Fruit fly (Drosophila melanogaster) whole organism, embryonic: ENCODE results near the gene CG6843.

Experiments
- Adf1 ChIP-seq: fragments of 200-800 bp; sonication (Bioruptor generic); IDR thresholded peaks from 2 replicates; pipeline ENCODE4 v1.3.6; 2022; ENCODE audit warnings: missing biosample characterization, missing genetic modification characterization
- CG11695 ChIP-seq: fragments of 200-800 bp; sonication (Bioruptor generic); IDR thresholded peaks from 3 replicates; pipeline ENCODE4 v1.3.6; 2022; ENCODE audit warnings: missing biosample characterization, missing genetic modification characterization
- CG12236 ChIP-seq: fragments of 200-800 bp; sonication (Bioruptor generic); optimal IDR thresholded peaks from 2 replicates; lab custom pipeline; 2016; ENCODE audit warnings: missing biosample characterization, missing genetic modification characterization
- CG12769 ChIP-seq: fragments of 200-800 bp; sonication (Bioruptor generic); optimal IDR thresholded peaks from 2 replicates; lab custom pipeline; 2019; ENCODE audit warnings: missing biosample characterization, mild to moderate bottlenecking, missing genetic modification characterization, moderate library complexity
- CG17568 ChIP-seq: fragments of 200-800 bp; sonication (Bioruptor generic); optimal IDR thresholded peaks from 2 replicates; lab custom pipeline; 2018; ENCODE audit warnings: missing biosample characterization, mild to moderate bottlenecking, missing genetic modification characterization, moderate library complexity
- CG1832 ChIP-seq: fragments of 200-800 bp; sonication (Bioruptor generic); optimal IDR thresholded peaks from 2 replicates; lab custom pipeline; 2017; ENCODE audit warnings: missing biosample characterization, mild to moderate bottlenecking, missing genetic modification characterization, inconsistent platforms
- CG18764 ChIP-seq: fragments of 200-800 bp; sonication (Bioruptor generic); optimal IDR thresholded peaks from 3 replicates; lab custom pipeline; 2016; ENCODE audit warnings: missing biosample characterization, missing genetic modification characterization
- CG2678 ChIP-seq: fragments of 200-800 bp; sonication (Bioruptor generic); optimal IDR thresholded peaks from 3 replicates; lab custom pipeline; 2019; ENCODE audit warnings: missing biosample characterization, mild to moderate bottlenecking, missing genetic modification characterization, moderate library complexity
- CG2889 ChIP-seq: fragments of 200-800 bp; sonication (Bioruptor generic); IDR thresholded peaks from 3 replicates; pipeline ENCODE4 v1.3.6; 2022; ENCODE audit warnings: missing biosample characterization, missing genetic modification characterization
- CG31388 ChIP-seq: fragments of 200-800 bp; sonication (Bioruptor generic); optimal IDR thresholded peaks from 2 replicates; lab custom pipeline; 2016; ENCODE audit warnings: missing biosample characterization, missing genetic modification characterization
- CG3726 ChIP-seq: fragments of 200-800 bp; sonication (Bioruptor generic); IDR thresholded peaks from 3 replicates; pipeline ENCODE4, ENCODE4 v1.3.6; 2022; ENCODE audit warnings: missing biosample characterization, missing genetic modification characterization
- CG3838 ChIP-seq: fragments of 200-800 bp; sonication (Bioruptor generic); optimal IDR thresholded peaks from 3 replicates; lab custom pipeline; 2016; ENCODE audit warnings: missing biosample characterization, missing genetic modification characterization
- CG42726 ChIP-seq: fragments of 200-800 bp; sonication (Bioruptor generic); IDR thresholded peaks from 2 replicates; pipeline ENCODE4 v1.3.6; 2022; ENCODE audit warnings: missing biosample characterization, missing genetic modification characterization; ENCODE audit not compliant: partially characterized antibody
- CG4360 ChIP-seq: fragments of 200-800 bp; sonication (Bioruptor generic); IDR thresholded peaks from 2 replicates; pipeline ENCODE4 v1.3.6; 2022; ENCODE audit warnings: missing biosample characterization, missing genetic modification characterization
- CG5953 ChIP-seq: fragments of 200-800 bp; sonication (Bioruptor generic); IDR thresholded peaks from 2 replicates; pipeline ENCODE4 v1.3.6; 2022; ENCODE audit warnings: missing biosample characterization, missing genetic modification characterization
- CG6272 ChIP-seq: fragments of 200-800 bp; sonication (Bioruptor generic); IDR thresholded peaks from 2 replicates; pipeline ENCODE4 v1.3.6; 2022; ENCODE audit warnings: missing biosample characterization, missing genetic modification characterization
- CG7372 ChIP-seq: fragments of 200-800 bp; sonication (Bioruptor generic); IDR thresholded peaks from 2 replicates; pipeline ENCODE4 v1.3.6; 2022; ENCODE audit warnings: missing biosample characterization, missing genetic modification characterization
- CG7556 ChIP-seq: fragments of 200-800 bp; sonication (Bioruptor generic); optimal IDR thresholded peaks from 2 replicates; lab custom pipeline; 2017; ENCODE audit warnings: missing biosample characterization, mild to moderate bottlenecking, missing genetic modification characterization
- CG7963 ChIP-seq: fragments of 200-800 bp; sonication (Bioruptor generic); IDR thresholded peaks from 3 replicates; pipeline ENCODE4 v1.3.6; 2022; ENCODE audit warnings: missing biosample characterization, missing genetic modification characterization; ENCODE audit not compliant: partially characterized antibody
- CG8281 ChIP-seq: fragments of 200-800 bp; sonication (Bioruptor generic); optimal IDR thresholded peaks from 2 replicates; lab custom pipeline; 2018; ENCODE audit warnings: missing biosample characterization, mild to moderate bottlenecking, missing genetic modification characterization, moderate library complexity
- CG9215 ChIP-seq: fragments of 200-800 bp; sonication (Bioruptor generic); IDR thresholded peaks from 2 replicates; pipeline ENCODE4 v1.3.6; 2022; ENCODE audit warnings: missing biosample characterization, missing genetic modification characterization
- CkIIα-i1 ChIP-seq: fragments of 200-800 bp; sonication (Bioruptor generic); IDR thresholded peaks from 2 replicates; pipeline ENCODE4 v1.3.6; 2022; ENCODE audit warnings: missing biosample characterization, missing genetic modification characterization
- Dek ChIP-seq: fragments of 200-800 bp; sonication (Bioruptor generic); optimal IDR thresholded peaks from 3 replicates; lab custom pipeline; 2019; ENCODE audit warnings: missing biosample characterization, mild to moderate bottlenecking, missing genetic modification characterization, moderate library complexity
- Dref ChIP-seq: fragments of 200-800 bp; sonication (Bioruptor generic); IDR thresholded peaks from 2 replicates; pipeline ENCODE4 v1.3.6; 2022; ENCODE audit warnings: missing biosample characterization, missing genetic modification characterization
- E2f1 ChIP-seq: fragments of 200-800 bp; sonication (Bioruptor generic); IDR thresholded peaks from 2 replicates; pipeline ENCODE4 v1.3.6; 2022; ENCODE audit warnings: missing biosample characterization, missing genetic modification characterization
- Fer2 ChIP-seq: fragments of 200-800 bp; sonication (Bioruptor generic); optimal IDR thresholded peaks from 2 replicates; lab custom pipeline; 2018; ENCODE audit warnings: missing biosample characterization, mild to moderate bottlenecking, missing genetic modification characterization, moderate library complexity
- Hr78 ChIP-seq, 2 experiments: fragments of 200-800 bp in 1 of 2; fragments of >200 bp in 1 of 2; sonication (Bioruptor generic) in 1 of 2; optimal IDR thresholded peaks; 2 replicates each; lab custom pipeline; 2017 to 2019; ENCODE audit warnings: missing biosample characterization in 2 of 2, missing genetic modification characterization in 2 of 2, mild to moderate bottlenecking in 1 of 2, moderate library complexity in 1 of 2
- Max ChIP-seq: fragments of 200-800 bp; sonication (Bioruptor generic); optimal IDR thresholded peaks from 2 replicates; lab custom pipeline; 2016; ENCODE audit warnings: missing biosample characterization, mild to moderate bottlenecking, missing genetic modification characterization
- Pdp1 ChIP-seq, 2 experiments: fragments of 200-800 bp; sonication (Bioruptor generic); optimal IDR thresholded peaks; 3 replicates each; lab custom pipeline; 2016; ENCODE audit warnings: missing biosample characterization in 2 of 2, missing genetic modification characterization in 2 of 2, mild to moderate bottlenecking in 1 of 2, moderate library complexity in 1 of 2
- Poxn ChIP-seq: fragments of 200-800 bp; sonication (Bioruptor generic); IDR thresholded peaks from 2 replicates; pipeline ENCODE4 v1.3.6; 2022; ENCODE audit warnings: missing biosample characterization, missing genetic modification characterization
- TFAM ChIP-seq: fragments of 200-800 bp; sonication (Bioruptor generic); optimal IDR thresholded peaks from 2 replicates; lab custom pipeline; 2017; ENCODE audit warnings: missing biosample characterization, missing genetic modification characterization, inconsistent platforms
- Vsx1 ChIP-seq: fragments of 200-800 bp; sonication (Bioruptor generic); optimal IDR thresholded peaks from 2 replicates; lab custom pipeline; 2017; ENCODE audit warnings: missing biosample characterization, mild to moderate bottlenecking, missing genetic modification characterization, missing genetic modification reagents
- Xbp1 ChIP-seq: fragments of 200-800 bp; sonication (Bioruptor generic); optimal IDR thresholded peaks from 3 replicates; lab custom pipeline; 2016; ENCODE audit warnings: missing biosample characterization, mild to moderate bottlenecking, missing genetic modification characterization
- ash1 ChIP-seq: fragments of 200-800 bp; sonication (Bioruptor generic); optimal IDR thresholded peaks from 2 replicates; lab custom pipeline; 2018; ENCODE audit warnings: missing biosample characterization, mild to moderate bottlenecking, missing genetic modification characterization
- cad ChIP-seq: fragments of >200 bp; optimal IDR thresholded peaks from 2 replicates; lab custom pipeline; 2017; ENCODE audit warnings: missing biosample characterization, missing genetic modification characterization
- cato ChIP-seq: fragments of 200-800 bp; sonication (Bioruptor generic); optimal IDR thresholded peaks from 2 replicates; lab custom pipeline; 2016; ENCODE audit warnings: missing biosample characterization, missing genetic modification characterization, borderline replicate concordance
- cg ChIP-seq: fragments of 200-800 bp; sonication (Bioruptor generic); optimal IDR thresholded peaks from 3 replicates; lab custom pipeline; 2019; ENCODE audit warnings: missing biosample characterization, mild to moderate bottlenecking, missing genetic modification characterization, moderate library complexity
- ci ChIP-seq: fragments of 200-800 bp; sonication (Bioruptor generic); IDR thresholded peaks from 3 replicates; pipeline ENCODE4 v1.3.6; 2022; ENCODE audit warnings: missing biosample characterization, missing genetic modification characterization
- corto ChIP-seq: fragments of 200-800 bp; sonication (Bioruptor generic); optimal IDR thresholded peaks from 2 replicates; lab custom pipeline; 2016; ENCODE audit warnings: missing biosample characterization, mild to moderate bottlenecking, missing genetic modification characterization, moderate library complexity
- gsb-n ChIP-seq: fragments of 200-800 bp; sonication (Bioruptor generic); optimal IDR thresholded peaks from 3 replicates; lab custom pipeline; 2018; ENCODE audit warnings: missing biosample characterization, mild to moderate bottlenecking, missing genetic modification characterization
- luna ChIP-seq: fragments of 200-800 bp; sonication (Bioruptor generic); optimal IDR thresholded peaks from 2 replicates; lab custom pipeline; 2016; ENCODE audit warnings: missing biosample characterization, missing genetic modification characterization
- mld ChIP-seq: fragments of 200-800 bp; sonication (Bioruptor generic); IDR thresholded peaks from 3 replicates; pipeline ENCODE4 v1.3.6; 2022; ENCODE audit warnings: missing biosample characterization, missing genetic modification characterization; ENCODE audit not compliant: partially characterized antibody
- otp ChIP-seq: fragments of 200-800 bp; sonication (Bioruptor generic); IDR thresholded peaks from 3 replicates; pipeline ENCODE4, ENCODE4 v1.3.6; 2022; ENCODE audit warnings: missing biosample characterization, missing genetic modification characterization
- psq ChIP-seq: fragments of 200-800 bp; sonication (Bioruptor generic); optimal IDR thresholded peaks from 2 replicates; lab custom pipeline; 2017; ENCODE audit warnings: missing biosample characterization, missing genetic modification characterization
- seq ChIP-seq: fragments of 200-800 bp; sonication (Bioruptor generic); IDR thresholded peaks from 2 replicates; pipeline ENCODE4 v1.3.6; 2022; ENCODE audit warnings: missing biosample characterization, missing genetic modification characterization
- stwl ChIP-seq: fragments of 200-800 bp; sonication (Bioruptor generic); optimal IDR thresholded peaks from 3 replicates; lab custom pipeline; 2018; ENCODE audit warnings: missing biosample characterization, mild to moderate bottlenecking, missing genetic modification characterization, moderate library complexity
- wor ChIP-seq: fragments of 200-800 bp; sonication (Bioruptor generic); IDR thresholded peaks from 2 replicates; pipeline ENCODE4 v1.3.6; 2022; ENCODE audit warnings: missing biosample characterization, missing genetic modification characterization
- z ChIP-seq: fragments of 200-800 bp; sonication (Bioruptor generic); IDR thresholded peaks from 3 replicates; pipeline ENCODE4 v1.3.6; 2022; ENCODE audit warnings: missing biosample characterization, missing genetic modification characterization

Gene CG6843

dm6 chr3L:18890283-18891175, 10.9 kb upstream of the CG6843 start, which contains the start of gene CG3961 (continued):
- peak; percentile 93 for TF ChIP-seq CG18764 (GFP tag; lab: Kevin White, UChicago)
- peak; percentile 43 for TF ChIP-seq stwl (tag; lab: Kevin White, UChicago)
- TF ChIP-seq Vsx1 (GFP tag; lab: Kevin White, UChicago) = peak; percentile 94
- peak; percentile 59 for TF ChIP-seq luna (GFP tag; lab: Kevin White, UChicago)
- TF ChIP-seq cg (GFP tag; lab: Kevin White, UChicago) = no peak
- TF ChIP-seq CG31388 = peak; percentile 81
- 0 out of 3 replicates have a peak, but pooled peaks have one; percentile 10 for TF ChIP-seq z (GFP tag; lab: Robert Waterston, UW)
- no peak for TF ChIP-seq CG7963 (GFP tag; lab: Robert Waterston, UW)
- TF ChIP-seq wor = peak; percentile 95
- peak; percentile 93 for TF ChIP-seq Dek (tag; lab: Kevin White, UChicago)
- TF ChIP-seq CG42726 (GFP tag; lab: Robert Waterston, UW) = no peak
- TF ChIP-seq otp (GFP tag; lab: Robert Waterston, UW) = 0 out of 3 replicates have a peak, but pooled peaks have one; percentile 63
- TF ChIP-seq CG2678 = peak; percentile 99
- no peak for TF ChIP-seq ash1 (GFP tag; lab: Kevin White, UChicago)
- peak; percentile 98 for TF ChIP-seq Xbp1 (GFP tag; lab: Kevin White, UChicago)
- TF ChIP-seq gsb-n = peak; percentile 98
- peak; percentile 89 for TF ChIP-seq seq (GFP tag; lab: Robert Waterston, UW)
- peak; percentile 100 for TF ChIP-seq CG7556
- no peak for TF ChIP-seq Dref
- peak; percentile 62 for TF ChIP-seq CG4360 (GFP tag; lab: Robert Waterston, UW)
- peak; percentile 87 for TF ChIP-seq corto (GFP tag; lab: Kevin White, UChicago)
- peak; percentile 90; the same call in 1 of the 3 replicates for TF ChIP-seq CG3726 (GFP tag; lab: Robert Waterston, UW)
- peak in 1 of 2 experiments; percentile 96 for TF ChIP-seq Hr78 (GFP tag; optimal IDR thresholded peaks at IDR 0.05; lab: Kevin White, UChicago)
- TF ChIP-seq TFAM (GFP tag; lab: Kevin White, UChicago) = peak; percentile 88
- peak; percentile 91 for TF ChIP-seq CG8281 (tag; lab: Kevin White, UChicago)
- TF ChIP-seq E2f1 (GFP tag; lab: Robert Waterston, UW) = peak; percentile 90
- TF ChIP-seq ci (GFP tag; lab: Robert Waterston, UW) = peak; percentile 88
- TF ChIP-seq CG17568 (GFP tag; lab: Kevin White, UChicago) = peak; percentile 92
- TF ChIP-seq Pdp1 (GFP tag; optimal IDR thresholded peaks at IDR 0.05; lab: Kevin White, UChicago) = peak; percentile 88 to 89
- peak; percentile 96 for TF ChIP-seq Max (GFP tag; lab: Kevin White, UChicago)
- TF ChIP-seq CG6272 = no peak; the same call in 1 of the 2 replicates
- peak; percentile 97 for TF ChIP-seq CG11695
- peak; percentile 96 for TF ChIP-seq cato (GFP tag; lab: Kevin White, UChicago)
- TF ChIP-seq CkIIα-i1 = no peak
- TF ChIP-seq psq (GFP tag; lab: Kevin White, UChicago) = peak; percentile 89
- no peak for TF ChIP-seq cad (GFP tag; lab: Kevin White, UChicago)
- peak; percentile 89 for TF ChIP-seq CG7372 (GFP tag; lab: Robert Waterston, UW)
- TF ChIP-seq CG3838 (GFP tag; lab: Kevin White, UChicago) = peak; percentile 93
- TF ChIP-seq CG1832 (GFP tag; lab: Kevin White, UChicago) = no peak
- TF ChIP-seq Poxn (GFP tag; lab: Robert Waterston, UW) = no peak
- no peak for TF ChIP-seq CG5953 (GFP tag; lab: Robert Waterston, UW)
- TF ChIP-seq CG9215 (GFP tag; lab: Robert Waterston, UW) = peak; percentile 91
- peak; percentile 85 for TF ChIP-seq Fer2 (tag; lab: Kevin White, UChicago)
- TF ChIP-seq CG12769 (tag; lab: Kevin White, UChicago) = peak; percentile 92
- TF ChIP-seq mld = no peak
- TF ChIP-seq CG2889 (GFP tag; lab: Robert Waterston, UW) = peak; percentile 72; the same call in 2 of the 3 replicates
- peak; percentile 40 for TF ChIP-seq Adf1 (GFP tag; lab: Robert Waterston, UW)
- TF ChIP-seq CG12236 (GFP tag; lab: Kevin White, UChicago) = peak; percentile 76
